Worm (Caenorhabditis elegans) whole organism, young adult: ENCODE results near the gene C35B1.7.

Experiments used
- Y53F4B.3 ChIP-seq: fragments of 200-800 bp; sonication (Bioruptor generic); IDR thresholded peaks from 2 replicates; pipeline ENCODE4 v1.3.6; 2022; ENCODE audit warnings: missing genetic modification reagents, missing genetic modification characterization, missing compliant biosample characterization
- hlh-12 ChIP-seq: sonication (generic microtip); optimal IDR thresholded peaks from 2 replicates; lab custom pipeline; 2016; ENCODE audit warnings: missing genetic modification characterization, missing compliant biosample characterization
- lag-1 ChIP-seq: fragments of 200-800 bp; sonication (Bioruptor generic); IDR thresholded peaks from 2 replicates; pipeline ENCODE4 v1.3.6; 2022; ENCODE audit warnings: missing genetic modification reagents, missing genetic modification characterization, missing compliant biosample characterization
- madf-6 ChIP-seq: fragments of 200-800 bp; sonication (Bioruptor generic); IDR thresholded peaks from 2 replicates; pipeline ENCODE4 v1.3.6; 2022; ENCODE audit warnings: missing genetic modification reagents, missing genetic modification characterization, missing compliant biosample characterization
- nhr-80 ChIP-seq: sonication (generic microtip); optimal IDR thresholded peaks from 2 replicates; lab custom pipeline; 2016; ENCODE audit warnings: missing genetic modification characterization, missing compliant biosample characterization

Gene C35B1.7

DNA sequence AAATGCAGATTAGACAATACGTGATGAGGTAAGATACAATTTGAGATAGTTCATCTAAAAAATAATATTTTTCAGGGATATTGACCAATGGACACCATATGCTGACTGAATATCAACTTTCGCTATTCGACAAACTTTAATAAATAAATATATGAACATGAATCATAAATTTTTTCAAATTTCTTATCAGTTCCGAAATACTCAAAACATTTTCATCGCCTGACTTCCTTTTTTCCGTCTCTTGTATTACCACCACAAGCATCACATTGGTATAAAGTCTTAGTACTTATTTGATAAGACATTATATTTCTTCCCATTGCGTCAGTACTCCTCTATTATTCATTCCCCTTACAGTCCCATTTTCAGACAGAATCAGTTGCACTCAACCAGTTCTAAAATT, 43.3 kb downstream of the C35B1.7 start, which contains the start of the genes K08D10.10 and R07C12.1:
Gene K08D10.10 (plus strand): TSS at position 93 of the 400 bp plus-strand sequence.
Gene R07C12.1 (plus strand): TSS at position 314 of the 400 bp plus-strand sequence.
- TF ChIP-seq lag-1 (no peak), nhr-80 (tag; lab: Kevin White, UChicago) (peak; percentile 42), Y53F4B.3 (GFP tag; lab: Robert Waterston, UW) (no peak)
- TF ChIP-seq, all 124 proteins: peak for 1

DNA sequence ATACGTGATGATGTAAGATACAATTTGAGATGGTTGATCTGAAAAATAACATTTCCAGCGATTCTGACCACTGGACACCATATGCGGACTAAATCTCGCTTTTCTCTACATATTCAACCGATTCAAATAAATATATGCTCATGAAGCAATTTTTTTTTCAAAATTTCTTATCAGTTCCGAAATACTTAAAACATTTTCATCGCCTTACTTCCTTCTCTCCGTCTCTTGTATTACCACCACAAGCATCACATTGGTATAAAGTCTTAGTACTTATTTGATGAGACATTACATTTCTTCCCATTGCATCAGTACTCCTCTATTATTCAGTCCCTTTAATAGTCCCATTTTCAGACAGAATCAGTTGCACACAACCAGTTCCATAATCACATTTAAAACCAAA, 45.8 kb downstream of the C35B1.7 start, which contains the start of gene K08D10.14:
Gene K08D10.14 (plus strand): TSS at position 301 of the 400 bp plus-strand sequence.
- no peak for TF ChIP-seq madf-6 (GFP tag; lab: Robert Waterston, UW)
- no peak for TF ChIP-seq hlh-12
- TF ChIP-seq nhr-80 (tag; lab: Kevin White, UChicago): peak; percentile 17
- TF ChIP-seq, all 124 proteins: peak for 1
